Fruit fly (Drosophila melanogaster): ENCODE measurements around the gene CG42486.

- TF ChIP-seq D1 (tag; optimal IDR thresholded peaks at IDR 0.05) (no peak), Ets98B (GFP tag; IDR thresholded peaks at IDR 0.05) (no peak), CG15710 (tag; optimal IDR thresholded peaks at IDR 0.05) (no peak), CG9948 (tag; optimal IDR thresholded peaks at IDR 0.05) (no peak), fd96Ca (GFP tag; IDR thresholded peaks at IDR 0.05) (no peak), Pif1A (GFP tag; optimal IDR thresholded peaks at IDR 0.05) (no peak), Pif1B (GFP tag; optimal IDR thresholded peaks at IDR 0.05) (no peak), CG10348 (GFP tag; IDR thresholded peaks at IDR 0.05) (no peak)
These were observed 1.3 kb downstream of the CG42486 start for dm6 chr2L:11844278-11844677.

Measured in whole organism, pupa.